Worm (Caenorhabditis elegans) whole organism, L3 larva: ENCODE data around the gene serp-1.2.

Source experiments
- ZK546.5 ChIP-seq: sonication (generic microtip); optimal IDR thresholded peaks from 2 replicates; lab custom pipeline; 2017; ENCODE audit warnings: missing biosample characterization, missing genetic modification characterization
- aly-2 ChIP-seq: fragments of 150-350 bp; optimal IDR thresholded peaks from 2 replicates; lab custom pipeline; 2014; ENCODE audit warnings: missing biosample characterization, missing genetic modification characterization
- ama-1 ChIP-seq: fragments of 150-350 bp; optimal IDR thresholded peaks from 2 replicates; lab custom pipeline; 2018
- elt-2 ChIP-seq: sonication (generic microtip); optimal IDR thresholded peaks from 2 replicates; lab custom pipeline; 2016; ENCODE audit warnings: missing genetic modification reagents, mild to moderate bottlenecking, missing genetic modification characterization, missing compliant biosample characterization
- elt-3 ChIP-seq, 3 experiments: fragments of 150-350 bp in 1 of 3; sonication (generic microtip) in 2 of 3; optimal IDR thresholded peaks; 2 replicates in 2 of 3; 4 replicates in 1 of 3; lab custom pipeline; 2014 to 2017; ENCODE audit warnings: missing biosample characterization in 3 of 3, missing genetic modification characterization in 3 of 3
- lin-15B ChIP-seq: fragments of 150-350 bp; optimal IDR thresholded peaks from 2 replicates; lab custom pipeline; 2014; ENCODE audit warnings: missing biosample characterization, missing genetic modification characterization
- nhr-11 ChIP-seq: fragments of 150-350 bp; optimal IDR thresholded peaks from 2 replicates; lab custom pipeline; 2014; ENCODE audit warnings: missing biosample characterization, missing genetic modification characterization
- nhr-25 ChIP-seq: sonication (generic microtip); optimal IDR thresholded peaks from 2 replicates; lab custom pipeline; 2017; ENCODE audit warnings: missing biosample characterization, missing genetic modification characterization
- nhr-77 ChIP-seq: fragments of 150-350 bp; optimal IDR thresholded peaks from 2 replicates; lab custom pipeline; 2014; ENCODE audit warnings: missing biosample characterization, missing genetic modification characterization
- pqm-1 ChIP-seq: fragments of 150-350 bp; optimal IDR thresholded peaks from 2 replicates; lab custom pipeline; 2017; ENCODE audit warnings: missing biosample characterization, missing genetic modification characterization, inconsistent platforms
- ztf-11 ChIP-seq: fragments of 150-350 bp; optimal IDR thresholded peaks from 2 replicates; lab custom pipeline; 2014; ENCODE audit warnings: missing biosample characterization, missing genetic modification characterization

ce11 chrIV:8223055-8223454 lies 2.4 kb upstream of the serp-1.2 start:
- TF ChIP-seq pqm-1 (tag; lab: Kevin White, UChicago) = peak; percentile 57
- no peak for TF ChIP-seq ZK546.5 (tag; lab: Kevin White, UChicago)
- TF ChIP-seq aly-2 = no peak
- no peak for TF ChIP-seq nhr-25
- TF ChIP-seq ama-1 (lab: Kevin White, UChicago) = no peak
- TF ChIP-seq ztf-11 (tag; lab: Kevin White, UChicago) = no peak
- TF ChIP-seq nhr-11 (tag; lab: Kevin White, UChicago) = no peak
- peak; percentile 52 for TF ChIP-seq elt-2
- no peak for TF ChIP-seq nhr-77 (tag; lab: Kevin White, UChicago)
- no peak for TF ChIP-seq lin-15B
- no peak for TF ChIP-seq elt-3 (tag; optimal IDR thresholded peaks at IDR 0.05; lab: Kevin White, UChicago)
